Worm (Caenorhabditis elegans) whole organism, young adult: ENCODE data around the gene Y54G2A.11.

Source experiments
- B0035.1 ChIP-seq: sonication (generic microtip); optimal IDR thresholded peaks from 2 replicates; lab custom pipeline; 2016; ENCODE audit warnings: missing genetic modification characterization, mild to moderate bottlenecking, missing compliant biosample characterization, missing genotype, missing genetic modification reagents
- gei-17 ChIP-seq: fragments of 200-800 bp; sonication (Bioruptor generic); optimal IDR thresholded peaks from 2 replicates; lab custom pipeline; 2018; ENCODE audit warnings: mild to moderate bottlenecking, missing genetic modification characterization, missing compliant biosample characterization
- nhr-80 ChIP-seq: sonication (generic microtip); optimal IDR thresholded peaks from 2 replicates; lab custom pipeline; 2016; ENCODE audit warnings: missing genetic modification characterization, missing compliant biosample characterization

DNA sequence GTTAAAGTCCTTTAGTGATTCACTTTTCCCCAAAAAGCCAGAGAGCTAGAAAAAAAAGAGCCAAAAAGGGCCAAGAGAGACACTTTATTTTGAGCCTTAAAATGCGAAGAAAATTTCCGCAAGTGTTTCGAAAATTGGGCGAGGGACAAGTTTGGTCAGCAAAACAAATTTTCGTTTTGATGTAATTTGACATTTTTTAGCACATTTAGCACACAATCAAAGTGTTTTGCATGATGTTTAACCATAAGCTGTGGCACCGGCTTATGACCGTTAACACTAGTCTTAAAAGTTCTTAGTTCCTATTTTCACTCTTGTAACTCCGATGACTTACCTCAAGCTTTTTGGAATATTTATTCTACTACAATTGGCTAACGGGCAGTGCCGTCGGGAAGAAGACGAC lies 48.8 kb upstream of the Y54G2A.11 start, which contains the start of gene Y54G2A.37:
- TF ChIP-seq B0035.1 (tag; lab: Kevin White, UChicago) (no peak), gei-17 (GFP tag; lab: Kevin White, UChicago) (no peak), nhr-80 (no peak)
